Worm (Caenorhabditis elegans): ENCODE results near the gene T13C2.2.
"Not testable (repeated sequence)": the region's sequence is repeated elsewhere in the genome, so short reads cannot be mapped to it uniquely, and the experiment has no call there.

T13C2.2 gene

ce11 chrII:6791891-6792290, at the start of gene T13C2.2:
T13C2.2 (plus strand) TSS chrII:6792191.
- TF ChIP-seq unc-62 (GFP tag; optimal IDR thresholded peaks at IDR 0.05), result no peak

- no peak for TF ChIP-seq unc-62 (GFP tag; optimal IDR thresholded peaks at IDR 0.05)
Measured at ce11 chrII:6742614-6743013, 49.4 kb upstream of the T13C2.2 start, which contains the start of gene F41G3.6. F41G3.6 (plus strand) TSS chrII:6742914.

- TF ChIP-seq unc-62 (GFP tag; optimal IDR thresholded peaks at IDR 0.05), result no peak
Measured at ce11 chrII:6744648-6745047, 47.3 kb upstream of the T13C2.2 start, which contains the start of gene ins-15. ins-15 (minus strand) TSS chrII:6744748.

ce11 chrII:6745783-6746182, 46.2 kb upstream of the T13C2.2 start, which contains the start of gene ins-14:
ins-14 (minus strand) TSS chrII:6745814.
- no peak for TF ChIP-seq unc-62 (GFP tag; optimal IDR thresholded peaks at IDR 0.05)

ce11 chrII:6746404-6746803, 45.6 kb upstream of the T13C2.2 start, which contains the start of gene F41G3.5:
F41G3.5 (plus strand) TSS chrII:6746704.
- no peak for TF ChIP-seq unc-62 (GFP tag; optimal IDR thresholded peaks at IDR 0.05)

ce11 chrII:6749422-6749821, 42.6 kb upstream of the T13C2.2 start, which contains the start of gene F41G3.10:
F41G3.10 (minus strand) TSS chrII:6749522.
- TF ChIP-seq unc-62 (GFP tag; optimal IDR thresholded peaks at IDR 0.05), result no peak

ce11 chrII:6750929-6751328, 41.1 kb upstream of the T13C2.2 start, which contains the start of gene F41G3.20:
F41G3.20 (minus strand) TSS chrII:6751029.
- TF ChIP-seq unc-62 (GFP tag; optimal IDR thresholded peaks at IDR 0.05), result no peak

- no peak for TF ChIP-seq unc-62 (GFP tag; optimal IDR thresholded peaks at IDR 0.05)
Measured at ce11 chrII:6752027-6752426, 40.0 kb upstream of the T13C2.2 start, which contains the start of gene F41G3.19. F41G3.19 (minus strand) TSS chrII:6752127.

ce11 chrII:6752850-6753249, 39.1 kb upstream of the T13C2.2 start, which contains the start of gene F41G3.21:
F41G3.21 (minus strand) TSS chrII:6752950.
- TF ChIP-seq unc-62 (GFP tag; optimal IDR thresholded peaks at IDR 0.05), result no peak

- no peak for TF ChIP-seq unc-62 (GFP tag; optimal IDR thresholded peaks at IDR 0.05)
Measured at ce11 chrII:6754671-6755224, 37.2 kb upstream of the T13C2.2 start, which contains the start of the genes srx-95 and fis-1. srx-95 (minus strand) TSS chrII:6754771. fis-1 (plus strand) TSS chrII:6755174.

ce11 chrII:6756232-6756631, 35.8 kb upstream of the T13C2.2 start, which contains the start of gene F41G3.3:
F41G3.3 (plus strand) TSS chrII:6756532.
- TF ChIP-seq unc-62 (GFP tag; optimal IDR thresholded peaks at IDR 0.05), result no peak

- no peak for TF ChIP-seq unc-62 (GFP tag; optimal IDR thresholded peaks at IDR 0.05)
Measured at ce11 chrII:6764734-6765133, 27.3 kb upstream of the T13C2.2 start, which contains the start of gene nlp-50. nlp-50 (plus strand) TSS chrII:6765034.

- no peak for TF ChIP-seq unc-62 (GFP tag; optimal IDR thresholded peaks at IDR 0.05)
Measured at ce11 chrII:6768014-6768413, 24.0 kb upstream of the T13C2.2 start, which contains the start of gene F41G3.18. F41G3.18 (plus strand) TSS chrII:6768314.

- no peak for TF ChIP-seq unc-62 (GFP tag; optimal IDR thresholded peaks at IDR 0.05)
Measured at ce11 chrII:6770030-6770429, 22.0 kb upstream of the T13C2.2 start.

- TF ChIP-seq unc-62 (GFP tag; optimal IDR thresholded peaks at IDR 0.05), result no peak
Measured at ce11 chrII:6772482-6772881, 19.5 kb upstream of the T13C2.2 start.

- TF ChIP-seq unc-62 (GFP tag; optimal IDR thresholded peaks at IDR 0.05), result not testable (repeated sequence)
Measured at ce11 chrII:6775076-6775475, 16.9 kb upstream of the T13C2.2 start, which contains the start of gene agr-1. agr-1 (minus strand) TSS chrII:6775176.

- no peak for TF ChIP-seq unc-62 (GFP tag; optimal IDR thresholded peaks at IDR 0.05)
Measured at ce11 chrII:6776418-6777034, 15.5 kb upstream of the T13C2.2 start, which contains the start of gene ssup-72. ssup-72 (plus strand) TSS chrII:6776598.

Data from whole organism, dauer.